Worm (Caenorhabditis elegans) whole organism, L1 larva: ENCODE data around the gene rfp-1.
A peak's percentile ranks its signal among the peaks of the same experiment; 100 is the strongest.

Source experiments
- C04F5.9 ChIP-seq: sonication (generic microtip); optimal IDR thresholded peaks from 2 replicates; lab custom pipeline; 2016; ENCODE audit warnings: missing genetic modification characterization, missing compliant biosample characterization
- C34B4.2 ChIP-seq: sonication (generic microtip); optimal IDR thresholded peaks from 2 replicates; lab custom pipeline; 2017; ENCODE audit warnings: mild to moderate bottlenecking, missing genetic modification characterization, missing compliant biosample characterization
- Y116A8C.19 ChIP-seq: sonication (generic microtip); optimal IDR thresholded peaks from 2 replicates; lab custom pipeline; 2016; ENCODE audit warnings: missing compliant biosample characterization, missing genetic modification characterization, borderline replicate concordance
- aly-2 ChIP-seq: fragments of 150-350 bp; optimal IDR thresholded peaks from 2 replicates; lab custom pipeline; 2014; ENCODE audit warnings: missing biosample characterization, missing genetic modification characterization
- ama-1 ChIP-seq: fragments of 150-350 bp; optimal IDR thresholded peaks from 2 replicates; lab custom pipeline; 2014
- ceh-8 ChIP-seq: fragments of 200-800 bp; sonication (Bioruptor generic); optimal IDR thresholded peaks from 2 replicates; lab custom pipeline; 2018; ENCODE audit warnings: mild to moderate bottlenecking, missing genetic modification characterization, moderate library complexity, missing compliant biosample characterization
- ceh-88 ChIP-seq: fragments of 200-800 bp; sonication (Bioruptor generic); IDR thresholded peaks from 2 replicates; pipeline ENCODE4 v1.3.6; 2022; ENCODE audit warnings: missing genetic modification characterization, missing compliant biosample characterization
- ces-1 ChIP-seq: fragments of 150-350 bp; optimal IDR thresholded peaks from 2 replicates; lab custom pipeline; 2014; ENCODE audit warnings: missing biosample characterization, missing genetic modification reagents, missing genetic modification characterization
- dsc-1 ChIP-seq: sonication (generic microtip); optimal IDR thresholded peaks from 2 replicates; lab custom pipeline; 2016; ENCODE audit warnings: mild to moderate bottlenecking, missing genetic modification characterization, missing compliant biosample characterization
- efl-1 ChIP-seq, 4 experiments: fragments of 150-350 bp; optimal IDR thresholded peaks in 3 of 4; peaks in 1 of 4; 1 replicate in 1 of 4; 2 replicates in 3 of 4; lab custom pipeline; 2014; ENCODE audit warnings: missing biosample characterization in 2 of 4, missing genetic modification characterization in 2 of 4, missing genetic modification reagents in 2 of 4
- efl-3 ChIP-seq: fragments of 200-800 bp; sonication (Bioruptor generic); optimal IDR thresholded peaks from 2 replicates; lab custom pipeline; 2018; ENCODE audit warnings: mild to moderate bottlenecking, missing genetic modification characterization, missing compliant biosample characterization
- egl-13 ChIP-seq: sonication (generic microtip); optimal IDR thresholded peaks from 2 replicates; lab custom pipeline; 2016; ENCODE audit warnings: missing genotype, missing genetic modification reagents, missing genetic modification characterization, missing compliant biosample characterization
- egl-27 ChIP-seq, 2 experiments: fragments of 150-350 bp in 1 of 2; sonication (generic microtip); optimal IDR thresholded peaks; 3 replicates each; lab custom pipeline; 2017 to 2018; ENCODE audit warnings: missing biosample characterization in 2 of 2, missing genetic modification characterization in 2 of 2, missing genetic modification reagents in 2 of 2
- elt-2 ChIP-seq: sonication (generic microtip); optimal IDR thresholded peaks from 2 replicates; lab custom pipeline; 2016; ENCODE audit warnings: missing genetic modification characterization, mild to moderate bottlenecking, inconsistent platforms, missing compliant biosample characterization, missing genetic modification reagents
- ets-5 ChIP-seq: fragments of 200-800 bp; sonication (Bioruptor generic); IDR thresholded peaks from 2 replicates; pipeline ENCODE4 v1.3.6; 2022; ENCODE audit warnings: missing genetic modification characterization, missing compliant biosample characterization
- fkh-4 ChIP-seq: sonication (generic microtip); optimal IDR thresholded peaks from 2 replicates; lab custom pipeline; 2016; ENCODE audit warnings: missing compliant biosample characterization, missing genetic modification characterization, borderline replicate concordance
- fkh-8 ChIP-seq: sonication (generic microtip); optimal IDR thresholded peaks from 2 replicates; lab custom pipeline; 2016; ENCODE audit warnings: mild to moderate bottlenecking, missing genetic modification characterization, missing compliant biosample characterization
- grh-1 ChIP-seq: fragments of 200-800 bp; sonication (Bioruptor generic); IDR thresholded peaks from 2 replicates; pipeline ENCODE4 v1.3.6; 2022; ENCODE audit warnings: missing genetic modification reagents, missing genetic modification characterization, missing compliant biosample characterization
- lin-13 ChIP-seq: fragments of 150-350 bp; optimal IDR thresholded peaks from 2 replicates; lab custom pipeline; 2014; ENCODE audit warnings: missing biosample characterization, missing genetic modification reagents, missing genetic modification characterization
- lin-14 ChIP-seq: fragments of 200-800 bp; sonication (Bioruptor generic); optimal IDR thresholded peaks from 2 replicates; lab custom pipeline; 2018; ENCODE audit warnings: mild to moderate bottlenecking, missing genetic modification characterization, moderate library complexity, missing compliant biosample characterization
- lin-35 ChIP-seq, 2 experiments: fragments of 150-350 bp; optimal IDR thresholded peaks; 2 replicates each; lab custom pipeline; 2014; ENCODE audit warnings: missing biosample characterization in 2 of 2, missing genetic modification characterization in 2 of 2, missing genetic modification reagents in 2 of 2
- lir-3 ChIP-seq: sonication (generic microtip); optimal IDR thresholded peaks from 2 replicates; lab custom pipeline; 2016; ENCODE audit warnings: mild to moderate bottlenecking, missing genetic modification characterization, moderate library complexity, missing compliant biosample characterization; ENCODE audit not compliant: poor library complexity
- lsy-2 ChIP-seq, 2 experiments: fragments of 150-350 bp; optimal IDR thresholded peaks; 2 replicates each; lab custom pipeline; 2014; ENCODE audit warnings: missing biosample characterization in 2 of 2, missing genetic modification characterization in 2 of 2
- mdl-1 ChIP-seq, 2 experiments: fragments of 150-350 bp; optimal IDR thresholded peaks; 2 replicates each; lab custom pipeline; 2014 to 2017; ENCODE audit warnings: missing biosample characterization in 2 of 2, missing genetic modification characterization in 2 of 2, inconsistent platforms in 1 of 2
- nhr-11 ChIP-seq: fragments of 150-350 bp; optimal IDR thresholded peaks from 2 replicates; lab custom pipeline; 2014; ENCODE audit warnings: missing biosample characterization, missing genetic modification characterization
- nhr-12 ChIP-seq: sonication (generic microtip); optimal IDR thresholded peaks from 2 replicates; lab custom pipeline; 2017; ENCODE audit warnings: missing biosample characterization, missing genetic modification characterization
- nhr-20 ChIP-seq: sonication (generic microtip); optimal IDR thresholded peaks from 2 replicates; lab custom pipeline; 2016; ENCODE audit warnings: mild to moderate bottlenecking, missing genetic modification characterization, missing compliant biosample characterization
- nhr-28 ChIP-seq: fragments of 150-350 bp; optimal IDR thresholded peaks from 2 replicates; lab custom pipeline; 2014; ENCODE audit warnings: missing biosample characterization, missing genetic modification characterization
- nhr-47 ChIP-seq: sonication (generic microtip); optimal IDR thresholded peaks from 2 replicates; lab custom pipeline; 2016; ENCODE audit warnings: mild to moderate bottlenecking, missing genetic modification characterization, moderate library complexity, missing compliant biosample characterization
- nhr-71 ChIP-seq: sonication (generic microtip); optimal IDR thresholded peaks from 2 replicates; lab custom pipeline; 2016; ENCODE audit warnings: mild to moderate bottlenecking, missing genetic modification characterization, moderate library complexity, missing compliant biosample characterization
- nhr-76 ChIP-seq: sonication (generic microtip); optimal IDR thresholded peaks from 2 replicates; lab custom pipeline; 2017; ENCODE audit warnings: missing biosample characterization, missing genetic modification characterization
- nhr-77 ChIP-seq: fragments of 150-350 bp; optimal IDR thresholded peaks from 2 replicates; lab custom pipeline; 2014; ENCODE audit warnings: missing biosample characterization, missing genetic modification characterization
- nhr-85 ChIP-seq: sonication (generic microtip); peaks from one replicate; lab custom pipeline; 2016; ENCODE audit warnings: missing genetic modification characterization, inconsistent platforms, missing compliant biosample characterization
- pax-3 ChIP-seq: fragments of 200-800 bp; sonication (Bioruptor generic); optimal IDR thresholded peaks from 2 replicates; lab custom pipeline; 2018; ENCODE audit warnings: mild to moderate bottlenecking, missing genetic modification characterization, moderate library complexity, missing compliant biosample characterization
- skn-1 ChIP-seq: fragments of 150-350 bp; optimal IDR thresholded peaks from 2 replicates; lab custom pipeline; 2014; ENCODE audit warnings: missing biosample characterization, missing genetic modification characterization
- snpc-4 ChIP-seq: fragments of 150-350 bp; optimal IDR thresholded peaks from 2 replicates; lab custom pipeline; 2014; ENCODE audit warnings: missing biosample characterization, missing genetic modification characterization
- snu-23 ChIP-seq: sonication (generic microtip); optimal IDR thresholded peaks from 2 replicates; lab custom pipeline; 2016; ENCODE audit warnings: missing genetic modification characterization, missing compliant biosample characterization
- sox-4 ChIP-seq: sonication (generic microtip); optimal IDR thresholded peaks from 2 replicates; lab custom pipeline; 2016; ENCODE audit warnings: missing genetic modification characterization, missing compliant biosample characterization
- tbx-2 ChIP-seq: sonication (generic microtip); optimal IDR thresholded peaks from 2 replicates; lab custom pipeline; 2016; ENCODE audit warnings: missing genetic modification characterization, missing compliant biosample characterization
- unc-130 ChIP-seq: fragments of 150-350 bp; optimal IDR thresholded peaks from 2 replicates; lab custom pipeline; 2017; ENCODE audit warnings: missing biosample characterization, missing genetic modification characterization, inconsistent platforms
- unc-30 ChIP-seq: sonication (generic microtip); optimal IDR thresholded peaks from 2 replicates; lab custom pipeline; 2017; ENCODE audit warnings: missing biosample characterization, missing genetic modification characterization
- unc-62 ChIP-seq: fragments of 150-350 bp; optimal IDR thresholded peaks from 2 replicates; lab custom pipeline; 2014; ENCODE audit warnings: missing biosample characterization, missing genetic modification reagents, missing genetic modification characterization
- unc-86 ChIP-seq: sonication (generic microtip); optimal IDR thresholded peaks from 2 replicates; lab custom pipeline; 2016; ENCODE audit warnings: missing genetic modification characterization, missing compliant biosample characterization
- zag-1 ChIP-seq: fragments of 150-350 bp; optimal IDR thresholded peaks from 2 replicates; lab custom pipeline; 2014; ENCODE audit warnings: missing biosample characterization, missing genetic modification characterization

The rfp-1 gene

ce11 chrIII:8392307-8392706 lies 33.9 kb downstream of the rfp-1 start (continued):
- TF ChIP-seq tbx-2 (tag; lab: Kevin White, UChicago) (peak; percentile 4), ceh-8 (GFP tag; lab: Kevin White, UChicago) (peak; percentile 36), ceh-88 (no peak), Y116A8C.19 (tag; lab: Kevin White, UChicago) (no peak), nhr-12 (tag; lab: Kevin White, UChicago) (no peak), efl-3 (GFP tag; lab: Kevin White, UChicago) (no peak), fkh-4 (tag; lab: Kevin White, UChicago) (no peak), snu-23 (peak; percentile 47), lin-13 (GFP tag; lab: Kevin White, UChicago) (peak; percentile 26), elt-2 (tag; lab: Kevin White, UChicago) (no peak), nhr-47 (tag; lab: Kevin White, UChicago) (peak; percentile 42), C34B4.2 (tag; lab: Kevin White, UChicago) (no peak), nhr-77 (no peak), unc-130 (no peak), ces-1 (GFP tag; lab: Kevin White, UChicago) (peak; percentile 4), aly-2 (tag; lab: Kevin White, UChicago) (no peak), pax-3 (peak; percentile 50), C04F5.9 (tag; lab: Kevin White, UChicago) (no peak), unc-86 (tag; lab: Kevin White, UChicago) (peak; percentile 62)

DNA sequence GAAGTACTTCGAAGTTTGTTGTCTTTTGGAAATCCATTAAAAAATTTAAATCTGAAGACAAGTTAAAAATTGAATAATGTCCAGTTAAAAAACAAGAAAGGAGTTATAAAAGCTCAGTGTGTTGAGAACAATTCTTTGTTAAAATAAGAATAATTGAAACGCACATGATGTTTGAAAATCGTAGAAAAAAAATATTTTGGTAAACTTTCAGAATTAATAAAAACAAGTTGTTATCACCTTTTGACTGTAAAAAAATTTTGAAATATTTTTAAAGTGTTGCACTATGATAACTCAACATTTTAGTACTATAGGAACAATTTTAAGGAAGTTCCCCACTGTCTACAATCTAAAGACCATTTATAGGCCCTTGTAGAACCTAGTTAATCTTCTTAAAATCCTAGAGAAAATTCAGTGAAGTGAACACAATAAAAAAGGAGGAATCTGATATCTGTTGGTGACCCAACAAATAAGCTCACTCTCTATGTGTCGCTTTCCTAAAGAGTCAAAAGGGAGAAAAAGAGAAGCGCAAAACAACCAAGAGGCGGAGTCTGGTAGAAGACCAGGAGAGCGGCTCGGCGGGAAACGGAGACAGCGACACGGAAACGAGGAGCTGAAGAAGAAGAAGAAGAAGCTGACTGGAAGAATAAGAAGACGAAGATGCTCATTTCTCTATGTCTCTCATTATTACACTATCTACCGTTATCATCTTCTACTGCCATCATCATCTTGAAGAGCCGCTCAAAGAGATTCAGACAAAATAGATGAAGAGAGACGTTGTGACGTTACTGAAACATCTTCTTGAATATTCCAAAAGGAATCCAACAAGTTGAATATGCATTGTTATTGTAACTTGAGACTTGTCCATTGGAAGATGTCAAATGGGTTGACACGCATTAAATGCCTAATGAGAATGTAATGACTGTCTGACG lies 36.2 kb downstream of the rfp-1 start, which contains the start of gene ZK353.10:
TSS of gene ZK353.10 (minus strand) at position 51 of the 929 bp plus-strand sequence.
- TF ChIP-seq lin-35 (GFP tag; optimal IDR thresholded peaks at IDR 0.05; lab: Kevin White, UChicago) (peak in 1 of 2 experiments; percentile 3), lir-3 (tag; lab: Kevin White, UChicago) (no peak), egl-13 (peak; percentile 15), fkh-8 (peak; percentile 26), nhr-71 (tag; lab: Kevin White, UChicago) (peak; percentile 34), ceh-88 (no peak), dsc-1 (tag; lab: Kevin White, UChicago) (peak; percentile 18), efl-1 (optimal IDR thresholded peaks at IDR 0.05; lab: Kevin White, UChicago) (no peak), efl-1 (GFP tag; optimal IDR thresholded peaks at IDR 0.05 in 1 of 2; lab: Kevin White, UChicago) (peak in 1 of 2 experiments; percentile 76), nhr-11 (tag; lab: Kevin White, UChicago) (no peak), Y116A8C.19 (tag; lab: Kevin White, UChicago) (no peak), unc-86 (tag; lab: Kevin White, UChicago) (peak; percentile 52), lin-14 (GFP tag; lab: Kevin White, UChicago) (peak; percentile 68), lsy-2 (tag; optimal IDR thresholded peaks at IDR 0.05; lab: Kevin White, UChicago) (peak in 1 of 2 experiments; percentile 9)

ce11 chrIII:8395685-8396084 lies 37.3 kb downstream of the rfp-1 start, which contains the start of gene ZK353.3:
Gene ZK353.3, plus strand, starts transcription at chrIII:8395985.
- TF ChIP-seq egl-27 (tag; optimal IDR thresholded peaks at IDR 0.05; lab: Kevin White, UChicago) (no peak), ama-1 (lab: Kevin White, UChicago) (no peak), sox-4 (tag; lab: Kevin White, UChicago) (no peak)

DNA sequence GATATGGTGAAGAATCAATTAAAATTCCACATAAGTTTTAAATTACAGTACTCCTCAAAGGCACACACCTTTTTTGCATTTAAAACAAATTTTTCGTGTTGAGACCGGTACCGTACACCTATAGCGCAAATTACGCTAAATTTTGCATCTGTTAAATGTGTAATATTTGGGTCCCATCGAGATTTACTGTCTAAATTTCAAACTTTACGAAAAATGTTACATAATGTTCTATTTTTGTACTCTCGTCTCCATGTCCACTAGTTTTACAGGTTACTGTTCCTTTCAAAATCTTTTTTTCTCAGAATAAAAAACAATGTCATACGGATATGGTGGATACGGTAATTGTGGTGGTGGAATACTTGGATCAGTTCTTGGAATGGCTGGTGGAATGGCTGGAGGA lies 40.0 kb downstream of the rfp-1 start, which contains the start of gene ZK353.2:
TSS of gene ZK353.2 (plus strand) at position 301 of the 400 bp plus-strand sequence.
- no peak for TF ChIP-seq nhr-20 (tag; lab: Kevin White, UChicago)
- TF ChIP-seq nhr-28 (tag; lab: Kevin White, UChicago) = no peak
- no peak for TF ChIP-seq lin-14 (GFP tag; lab: Kevin White, UChicago)
- no peak for TF ChIP-seq sox-4 (tag; lab: Kevin White, UChicago)
- no peak for TF ChIP-seq grh-1 (GFP tag; lab: Robert Waterston, UW)
- no peak for TF ChIP-seq nhr-76 (tag; lab: Kevin White, UChicago)
- TF ChIP-seq skn-1 (tag; lab: Kevin White, UChicago) = no peak
- no peak for TF ChIP-seq lin-13 (GFP tag; lab: Kevin White, UChicago)
- TF ChIP-seq mdl-1 (tag; optimal IDR thresholded peaks at IDR 0.05; lab: Kevin White, UChicago) = no peak
- TF ChIP-seq nhr-85 = no peak
- no peak for TF ChIP-seq snpc-4 (tag; lab: Kevin White, UChicago)
- no peak for TF ChIP-seq zag-1
- no peak for TF ChIP-seq ets-5
- no peak for TF ChIP-seq unc-30
- TF ChIP-seq unc-62 (GFP tag; lab: Kevin White, UChicago) = no peak
